Worm (Caenorhabditis elegans): ENCODE measurements around the gene ippk-1.

ce11 chrII:12067451-12068076, 24.9 kb downstream of the ippk-1 start, which contains the start of gene Y17G7B.22:
- TF ChIP-seq zag-1 (tag; optimal IDR thresholded peaks at IDR 0.05): no peak
- TF ChIP-seq mxl-3 (GFP tag; optimal IDR thresholded peaks at IDR 0.05): no peak
- no peak for TF ChIP-seq R02D3.7 (tag; optimal IDR thresholded peaks at IDR 0.05)
- TF ChIP-seq daf-16 (GFP tag; optimal IDR thresholded peaks at IDR 0.05): no peak
- no peak for TF ChIP-seq daf-16 (tag; optimal IDR thresholded peaks at IDR 0.05)
- no peak for TF ChIP-seq nhr-11 (tag; optimal IDR thresholded peaks at IDR 0.05)
- no peak for TF ChIP-seq Y48G9A.11 (GFP tag; IDR thresholded peaks at IDR 0.05)
- no peak for TF ChIP-seq pha-4 (GFP tag; IDR thresholded peaks at IDR 0.05)
- TF ChIP-seq pha-4 (tag; optimal IDR thresholded peaks at IDR 0.05): no peak

All from whole organism, L4 larva.